Fruit fly (Drosophila melanogaster): ENCODE results near the gene nerfin-2.
A peak's percentile ranks its signal among the peaks of the same experiment; 100 is the strongest.

nerfin-2 gene

dm6 chr3R:10048842-10049527 lies 21.9 kb upstream of the nerfin-2 start, which contains the start of gene ohgt:
Gene ohgt, plus strand, starts transcription at chr3R:10049199.
- TF ChIP-seq jim (GFP tag; optimal IDR thresholded peaks at IDR 0.05): no peak
- TF ChIP-seq Hnf4 (GFP tag; optimal IDR thresholded peaks at IDR 0.05): peak; percentile 42
- TF ChIP-seq Vsx2 (GFP tag; optimal IDR thresholded peaks at IDR 0.05; ENCODE audit: partially characterized antibody): no peak
- TF ChIP-seq woc (GFP tag; optimal IDR thresholded peaks at IDR 0.05): peak; percentile 46
- peak; percentile 49 for TF ChIP-seq Sp1 (GFP tag; optimal IDR thresholded peaks at IDR 0.05)
- no peak for TF ChIP-seq GATAd (GFP tag; optimal IDR thresholded peaks at IDR 0.05)
- peak; percentile 62 for TF ChIP-seq Jra (GFP tag; optimal IDR thresholded peaks at IDR 0.05)
- no peak for TF ChIP-seq lola (GFP tag; optimal IDR thresholded peaks at IDR 0.05)
- TF ChIP-seq brk (GFP tag; optimal IDR thresholded peaks at IDR 0.05): no peak
- no peak for TF ChIP-seq CrebA (GFP tag; optimal IDR thresholded peaks at IDR 0.05; ENCODE audit: borderline replicate concordance)
- no peak for TF ChIP-seq dsf (GFP tag; optimal IDR thresholded peaks at IDR 0.05; ENCODE audit: borderline replicate concordance)
- no peak for TF ChIP-seq CG32264 (GFP tag; optimal IDR thresholded peaks at IDR 0.05)
- no peak for TF ChIP-seq Hr78 (GFP tag; optimal IDR thresholded peaks at IDR 0.05)
- TF ChIP-seq CG9705 (GFP tag; optimal IDR thresholded peaks at IDR 0.05): no peak
- no peak for TF ChIP-seq Rel (GFP tag; optimal IDR thresholded peaks at IDR 0.05)
- no peak for TF ChIP-seq Rel (tag; optimal IDR thresholded peaks at IDR 0.05)
- peak; percentile 37 for TF ChIP-seq rgr (GFP tag; optimal IDR thresholded peaks at IDR 0.05)
- peak in 1 of 2 experiments; percentile 40 for TF ChIP-seq foxo (GFP tag; optimal IDR thresholded peaks at IDR 0.05)
- TF ChIP-seq sv (GFP tag; optimal IDR thresholded peaks at IDR 0.05): peak; percentile 3
- TF ChIP-seq Dif (GFP tag; optimal IDR thresholded peaks at IDR 0.05; ENCODE audit: partially characterized antibody): no peak
- no peak for TF ChIP-seq Abd-B (GFP tag; optimal IDR thresholded peaks at IDR 0.05)
- TF ChIP-seq fru (GFP tag; optimal IDR thresholded peaks at IDR 0.05): peak; percentile 40
- TF ChIP-seq OdsH (GFP tag; optimal IDR thresholded peaks at IDR 0.05): peak; percentile 22
- TF ChIP-seq h (GFP tag; optimal IDR thresholded peaks at IDR 0.05): peak; percentile 32
- no peak for TF ChIP-seq Dfd (GFP tag; optimal IDR thresholded peaks at IDR 0.05)
- no peak for TF ChIP-seq sage (GFP tag; optimal IDR thresholded peaks at IDR 0.05)
- peak; percentile 31 for TF ChIP-seq ey (GFP tag; optimal IDR thresholded peaks at IDR 0.05)
- peak; percentile 36 for TF ChIP-seq Myc (optimal IDR thresholded peaks at IDR 0.05)
- no peak for TF ChIP-seq br (GFP tag; optimal IDR thresholded peaks at IDR 0.05)
- TF ChIP-seq dmrt93B (GFP tag; optimal IDR thresholded peaks at IDR 0.05): no peak
- TF ChIP-seq HLH106 (tag; optimal IDR thresholded peaks at IDR 0.05): peak; percentile 35
- TF ChIP-seq Mio (GFP tag; optimal IDR thresholded peaks at IDR 0.05): no peak
- no peak for TF ChIP-seq tai (GFP tag; optimal IDR thresholded peaks at IDR 0.05)
- no peak for TF ChIP-seq Hr83 (GFP tag; optimal IDR thresholded peaks at IDR 0.05; ENCODE audit: poor library complexity, severe bottlenecking)
- no peak for TF ChIP-seq pan (optimal IDR thresholded peaks at IDR 0.05)
- TF ChIP-seq dl (GFP tag; optimal IDR thresholded peaks at IDR 0.05; ENCODE audit: insufficient read depth in 1 of 2, partially characterized antibody in 2 of 2): no peak
- no peak for TF ChIP-seq usp (GFP tag; optimal IDR thresholded peaks at IDR 0.05)
- TF ChIP-seq psq (GFP tag; optimal IDR thresholded peaks at IDR 0.05): no peak
- no peak for TF ChIP-seq N (GFP tag; optimal IDR thresholded peaks at IDR 0.05)

DNA sequence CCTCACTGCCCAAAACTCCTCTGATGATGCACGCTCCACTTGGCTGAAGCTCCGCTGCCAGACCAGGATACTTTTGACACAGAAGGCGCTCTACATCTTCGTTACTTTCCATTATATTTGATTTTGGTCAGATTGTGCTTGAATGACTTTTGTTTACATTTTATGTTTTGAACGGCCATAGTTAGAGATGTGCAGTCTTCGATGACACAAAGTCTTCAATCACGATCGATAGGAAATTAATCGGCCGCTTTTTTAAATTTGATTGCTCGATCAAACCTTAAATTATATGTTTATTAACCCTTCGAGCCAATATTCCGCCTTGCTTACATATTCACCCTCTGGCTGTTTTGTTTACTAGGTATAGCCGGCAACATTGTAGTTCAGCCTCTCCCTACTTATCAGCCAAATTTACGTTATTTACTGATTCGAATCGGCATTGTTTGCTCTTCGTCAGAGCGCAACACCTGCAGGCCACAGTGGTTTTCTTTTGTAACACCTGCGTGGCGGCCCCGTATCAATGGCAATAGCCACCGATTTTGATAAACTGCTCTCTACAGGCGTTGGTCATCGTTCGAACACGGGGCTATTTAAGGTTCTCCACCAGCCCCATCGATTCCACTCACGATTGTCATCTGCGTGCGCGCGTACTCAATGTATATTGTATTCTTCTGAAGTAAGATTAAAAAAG lies 18.1 kb upstream of the nerfin-2 start, which contains the start of the genes Fancl and Npc2e:
TSS of gene Fancl (minus strand) at position 175 of the 688 bp plus-strand sequence.
TSS of gene Npc2e (plus strand) at position 638 of the 688 bp plus-strand sequence.
- TF ChIP-seq Rel (GFP tag; optimal IDR thresholded peaks at IDR 0.05) (no peak), Rel (tag; optimal IDR thresholded peaks at IDR 0.05) (peak; percentile 17), ey (GFP tag; optimal IDR thresholded peaks at IDR 0.05) (no peak)

Measured in whole organism, wandering third instar larva.